Worm (Caenorhabditis elegans) whole organism, midembryonic: ENCODE results near the gene R12B2.13.

Source experiments
- T22C8.4 ChIP-seq: fragments of 200-800 bp; sonication (Bioruptor generic); IDR thresholded peaks from 2 replicates; pipeline ENCODE4 v1.3.6; 2022; ENCODE audit warnings: missing genetic modification characterization, missing compliant biosample characterization
- flt-1 ChIP-seq: fragments of 200-800 bp; sonication (Bioruptor generic); IDR thresholded peaks from 2 replicates; pipeline ENCODE4 v1.3.6; 2022; ENCODE audit warnings: missing genetic modification characterization, missing compliant biosample characterization
- med-1 ChIP-seq: sonication (generic microtip); optimal IDR thresholded peaks from 2 replicates; lab custom pipeline; 2017; ENCODE audit warnings: missing genetic modification characterization, mild to moderate bottlenecking, missing compliant biosample characterization, antibody characterized with exemption, missing genetic modification reagents; ENCODE audit not compliant: insufficient read depth
- ztf-23 ChIP-seq: fragments of 200-800 bp; sonication (Bioruptor generic); IDR thresholded peaks from 2 replicates; pipeline ENCODE4 v1.3.6; 2022; ENCODE audit warnings: missing genetic modification reagents, missing genetic modification characterization, missing compliant biosample characterization
- ztf-29 ChIP-seq: fragments of 200-800 bp; sonication (Bioruptor generic); IDR thresholded peaks from 2 replicates; pipeline ENCODE4 v1.3.6; 2022; ENCODE audit warnings: missing genetic modification reagents, missing genetic modification characterization, missing compliant biosample characterization

DNA sequence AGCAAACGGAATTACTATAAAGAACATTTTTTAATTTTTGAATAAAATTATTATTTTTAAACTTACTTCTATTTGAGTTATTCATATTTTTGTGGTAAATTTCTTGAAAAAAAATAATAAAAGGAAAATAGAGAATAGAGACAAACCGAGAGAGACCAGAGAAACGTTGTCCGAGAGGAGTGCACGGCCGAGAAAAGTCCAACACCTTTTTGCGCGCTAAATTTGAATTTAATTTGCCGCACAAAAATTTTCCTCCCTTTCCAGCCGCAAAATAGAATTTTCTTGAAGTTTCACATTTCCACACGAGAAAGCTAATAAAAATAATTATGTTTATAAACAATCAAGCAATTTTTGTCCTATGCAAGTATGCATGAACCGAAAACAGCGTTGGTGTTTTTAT lies 38.5 kb upstream of the R12B2.13 start, which contains the start of the genes F01F1.11 and F01F1.3:
- no peak for TF ChIP-seq ztf-29 (GFP tag; lab: Robert Waterston, UW)
- TF ChIP-seq T22C8.4, result no peak; the same call in 1 of the 2 replicates
- no peak for TF ChIP-seq med-1 (GFP tag; lab: Kevin White, UChicago)
- TF ChIP-seq ztf-23 (GFP tag; lab: Robert Waterston, UW), result 0 out of 2 replicates have a peak, but pooled peaks have one; percentile 43
- TF ChIP-seq flt-1 (GFP tag; lab: Robert Waterston, UW), result no peak
